Worm (Caenorhabditis elegans) whole organism, L2 larva: Measurements from ENCODE around the gene fust-1.

Experiments used
- nhr-11 ChIP-seq: fragments of 150-350 bp; optimal IDR thresholded peaks from 2 replicates; lab custom pipeline; 2014; ENCODE audit warnings: missing biosample characterization, missing genetic modification characterization
- nhr-237 ChIP-seq: fragments of 150-350 bp; optimal IDR thresholded peaks from 2 replicates; lab custom pipeline; 2014; ENCODE audit warnings: missing biosample characterization, missing genetic modification characterization
- ztf-4 ChIP-seq: fragments of 150-350 bp; optimal IDR thresholded peaks from 2 replicates; lab custom pipeline; 2014; ENCODE audit warnings: missing biosample characterization, missing genetic modification characterization

DNA sequence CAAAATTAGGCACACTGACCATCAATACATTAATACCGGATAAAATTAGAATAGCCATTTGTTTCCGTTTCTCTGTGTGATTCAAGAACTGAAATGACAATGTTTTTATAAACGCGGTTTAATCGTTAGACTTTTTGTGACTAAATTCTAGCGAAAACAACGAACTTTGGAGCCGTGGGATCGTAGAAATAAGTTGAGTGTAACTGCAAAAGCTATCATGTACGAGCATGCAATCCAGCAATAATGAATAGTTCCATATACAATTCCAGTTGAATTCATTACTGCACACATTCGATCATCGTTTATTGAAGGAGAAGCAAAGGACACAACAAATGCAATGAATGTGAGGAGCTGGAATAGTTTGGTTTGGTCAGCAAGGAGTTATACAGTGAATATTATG is 33.7 kb downstream of the fust-1 start:
- TF ChIP-seq nhr-11 (tag; lab: Kevin White, UChicago) (no peak), ztf-4 (tag; lab: Kevin White, UChicago) (no peak), nhr-237 (tag; lab: Kevin White, UChicago) (no peak)
